Worm (Caenorhabditis elegans) whole organism, L1 larva: ENCODE measurements around the gene cyp-13A1.

Source experiments
- C04F5.9 ChIP-seq: sonication (generic microtip); optimal IDR thresholded peaks from 2 replicates; lab custom pipeline; 2016; ENCODE audit warnings: missing genetic modification characterization, missing compliant biosample characterization
- C16A3.4 ChIP-seq: fragments of 150-350 bp; optimal IDR thresholded peaks from 2 replicates; lab custom pipeline; 2014; ENCODE audit warnings: missing biosample characterization, missing genetic modification characterization
- C34B4.2 ChIP-seq: sonication (generic microtip); optimal IDR thresholded peaks from 2 replicates; lab custom pipeline; 2017; ENCODE audit warnings: mild to moderate bottlenecking, missing genetic modification characterization, missing compliant biosample characterization
- aha-1 ChIP-seq: fragments of 150-350 bp; optimal IDR thresholded peaks from 2 replicates; lab custom pipeline; 2014; ENCODE audit warnings: missing biosample characterization, missing genetic modification characterization
- alr-1 ChIP-seq: fragments of 200-800 bp; sonication (Bioruptor generic); optimal IDR thresholded peaks from 2 replicates; lab custom pipeline; 2018; ENCODE audit warnings: borderline replicate concordance, mild to moderate bottlenecking, missing genetic modification characterization, missing compliant biosample characterization
- ceh-63 ChIP-seq: fragments of 200-800 bp; sonication (Bioruptor generic); optimal IDR thresholded peaks from 2 replicates; lab custom pipeline; 2018; ENCODE audit warnings: mild to moderate bottlenecking, missing genetic modification characterization, missing compliant biosample characterization
- ceh-82 ChIP-seq, 3 experiments: fragments of 150-350 bp in 1 of 3; sonication (generic microtip) in 2 of 3; optimal IDR thresholded peaks; 2 replicates each; lab custom pipeline; 2014 to 2017; ENCODE audit warnings: missing biosample characterization in 3 of 3, missing genetic modification characterization in 3 of 3
- ces-1 ChIP-seq: fragments of 150-350 bp; optimal IDR thresholded peaks from 2 replicates; lab custom pipeline; 2014; ENCODE audit warnings: missing biosample characterization, missing genetic modification reagents, missing genetic modification characterization
- dpl-1 ChIP-seq, 3 experiments: fragments of 150-350 bp in 2 of 3; sonication (generic microtip) in 1 of 3; optimal IDR thresholded peaks; 2 replicates each; lab custom pipeline; 2014 to 2017; ENCODE audit warnings: missing biosample characterization in 3 of 3, missing genetic modification characterization in 3 of 3, missing genetic modification reagents in 3 of 3
- efl-1 ChIP-seq, 4 experiments: fragments of 150-350 bp; optimal IDR thresholded peaks in 3 of 4; peaks in 1 of 4; 1 replicate in 1 of 4; 2 replicates in 3 of 4; lab custom pipeline; 2014; ENCODE audit warnings: missing biosample characterization in 2 of 4, missing genetic modification characterization in 2 of 4, missing genetic modification reagents in 2 of 4
- egl-13 ChIP-seq: sonication (generic microtip); optimal IDR thresholded peaks from 2 replicates; lab custom pipeline; 2016; ENCODE audit warnings: missing genotype, missing genetic modification reagents, missing genetic modification characterization, missing compliant biosample characterization
- egl-27 ChIP-seq, 2 experiments: fragments of 150-350 bp in 1 of 2; sonication (generic microtip); optimal IDR thresholded peaks; 3 replicates each; lab custom pipeline; 2017 to 2018; ENCODE audit warnings: missing biosample characterization in 2 of 2, missing genetic modification characterization in 2 of 2, missing genetic modification reagents in 2 of 2
- elt-2 ChIP-seq: sonication (generic microtip); optimal IDR thresholded peaks from 2 replicates; lab custom pipeline; 2016; ENCODE audit warnings: missing genetic modification characterization, mild to moderate bottlenecking, inconsistent platforms, missing compliant biosample characterization, missing genetic modification reagents
- elt-3 ChIP-seq, 6 experiments: fragments of 150-350 bp in 1 of 6; sonication (generic microtip); optimal IDR thresholded peaks; 2 replicates each; lab custom pipeline; 2017 to 2018; ENCODE audit warnings: missing biosample characterization in 6 of 6, missing genetic modification characterization in 6 of 6, inconsistent platforms in 1 of 6
- ets-5 ChIP-seq: fragments of 200-800 bp; sonication (Bioruptor generic); IDR thresholded peaks from 2 replicates; pipeline ENCODE4 v1.3.6; 2022; ENCODE audit warnings: missing genetic modification characterization, missing compliant biosample characterization
- fkh-10 ChIP-seq: sonication (generic microtip); optimal IDR thresholded peaks from 2 replicates; lab custom pipeline; 2017; ENCODE audit warnings: missing biosample characterization, missing genetic modification reagents, missing genetic modification characterization
- grh-1 ChIP-seq: fragments of 200-800 bp; sonication (Bioruptor generic); IDR thresholded peaks from 2 replicates; pipeline ENCODE4 v1.3.6; 2022; ENCODE audit warnings: missing genetic modification reagents, missing genetic modification characterization, missing compliant biosample characterization
- hlh-17 ChIP-seq: fragments of 200-800 bp; sonication (Bioruptor generic); optimal IDR thresholded peaks from 2 replicates; lab custom pipeline; 2018; ENCODE audit warnings: missing genetic modification characterization, mild to moderate bottlenecking, missing compliant biosample characterization, moderate library complexity, borderline replicate concordance
- hlh-4 ChIP-seq: sonication (generic microtip); optimal IDR thresholded peaks from 2 replicates; lab custom pipeline; 2016; ENCODE audit warnings: mild to moderate bottlenecking, missing genetic modification characterization, missing compliant biosample characterization
- jun-1 ChIP-seq: fragments of 150-350 bp; optimal IDR thresholded peaks from 2 replicates; lab custom pipeline; 2014; ENCODE audit warnings: missing biosample characterization, missing genetic modification reagents, missing genetic modification characterization
- lin-13 ChIP-seq: fragments of 150-350 bp; optimal IDR thresholded peaks from 2 replicates; lab custom pipeline; 2014; ENCODE audit warnings: missing biosample characterization, missing genetic modification reagents, missing genetic modification characterization
- lin-15B ChIP-seq: fragments of 150-350 bp; sonication (generic microtip); optimal IDR thresholded peaks from 3 replicates; lab custom pipeline; 2014; ENCODE audit warnings: missing biosample characterization, missing genetic modification characterization
- lin-35 ChIP-seq, 2 experiments: fragments of 150-350 bp; optimal IDR thresholded peaks; 2 replicates each; lab custom pipeline; 2014; ENCODE audit warnings: missing biosample characterization in 2 of 2, missing genetic modification characterization in 2 of 2, missing genetic modification reagents in 2 of 2
- lir-3 ChIP-seq: sonication (generic microtip); optimal IDR thresholded peaks from 2 replicates; lab custom pipeline; 2016; ENCODE audit warnings: mild to moderate bottlenecking, missing genetic modification characterization, moderate library complexity, missing compliant biosample characterization; ENCODE audit not compliant: poor library complexity
- mef-2 ChIP-seq: fragments of 150-350 bp; optimal IDR thresholded peaks from 2 replicates; lab custom pipeline; 2014; ENCODE audit warnings: missing biosample characterization, missing genetic modification characterization
- mep-1 ChIP-seq: fragments of 150-350 bp; optimal IDR thresholded peaks from 2 replicates; lab custom pipeline; 2014; ENCODE audit warnings: missing biosample characterization, missing genetic modification characterization
- nhr-12 ChIP-seq: sonication (generic microtip); optimal IDR thresholded peaks from 2 replicates; lab custom pipeline; 2017; ENCODE audit warnings: missing biosample characterization, missing genetic modification characterization
- nhr-19 ChIP-seq: fragments of 200-800 bp; sonication (Bioruptor generic); conservative IDR thresholded peaks from 2 replicates; pipeline ENCODE4 v1.3.6; 2022; ENCODE audit warnings: missing genetic modification characterization, missing compliant biosample characterization
- nhr-20 ChIP-seq: sonication (generic microtip); optimal IDR thresholded peaks from 2 replicates; lab custom pipeline; 2016; ENCODE audit warnings: mild to moderate bottlenecking, missing genetic modification characterization, missing compliant biosample characterization
- nhr-237 ChIP-seq: fragments of 150-350 bp; optimal IDR thresholded peaks from 2 replicates; lab custom pipeline; 2014; ENCODE audit warnings: missing biosample characterization, missing genetic modification characterization
- nhr-71 ChIP-seq: sonication (generic microtip); optimal IDR thresholded peaks from 2 replicates; lab custom pipeline; 2016; ENCODE audit warnings: mild to moderate bottlenecking, missing genetic modification characterization, moderate library complexity, missing compliant biosample characterization
- nhr-76 ChIP-seq: sonication (generic microtip); optimal IDR thresholded peaks from 2 replicates; lab custom pipeline; 2017; ENCODE audit warnings: missing biosample characterization, missing genetic modification characterization
- pax-3 ChIP-seq: fragments of 200-800 bp; sonication (Bioruptor generic); optimal IDR thresholded peaks from 2 replicates; lab custom pipeline; 2018; ENCODE audit warnings: mild to moderate bottlenecking, missing genetic modification characterization, moderate library complexity, missing compliant biosample characterization
- pqm-1 ChIP-seq: sonication (generic microtip); optimal IDR thresholded peaks from 3 replicates; lab custom pipeline; 2017; ENCODE audit warnings: missing biosample characterization, missing genetic modification characterization
- rnt-1 ChIP-seq: sonication (generic microtip); optimal IDR thresholded peaks from 2 replicates; lab custom pipeline; 2016; ENCODE audit warnings: mild to moderate bottlenecking, missing genetic modification characterization, moderate library complexity, missing compliant biosample characterization
- skn-1 ChIP-seq: fragments of 150-350 bp; optimal IDR thresholded peaks from 2 replicates; lab custom pipeline; 2014; ENCODE audit warnings: missing biosample characterization, missing genetic modification characterization
- snpc-4 ChIP-seq: fragments of 150-350 bp; optimal IDR thresholded peaks from 2 replicates; lab custom pipeline; 2014; ENCODE audit warnings: missing biosample characterization, missing genetic modification characterization
- snu-23 ChIP-seq: sonication (generic microtip); optimal IDR thresholded peaks from 2 replicates; lab custom pipeline; 2016; ENCODE audit warnings: missing genetic modification characterization, missing compliant biosample characterization
- tbx-2 ChIP-seq: sonication (generic microtip); optimal IDR thresholded peaks from 2 replicates; lab custom pipeline; 2016; ENCODE audit warnings: missing genetic modification characterization, missing compliant biosample characterization
- tlp-1 ChIP-seq: fragments of 150-350 bp; optimal IDR thresholded peaks from 2 replicates; lab custom pipeline; 2014; ENCODE audit warnings: missing biosample characterization, missing genetic modification characterization
- unc-86 ChIP-seq: sonication (generic microtip); optimal IDR thresholded peaks from 2 replicates; lab custom pipeline; 2016; ENCODE audit warnings: missing genetic modification characterization, missing compliant biosample characterization
- unc-98 ChIP-seq: fragments of 200-800 bp; sonication (Bioruptor generic); IDR thresholded peaks from 2 replicates; pipeline ENCODE4 v1.3.6; 2022; ENCODE audit warnings: missing genetic modification characterization, missing compliant biosample characterization
- vab-15 ChIP-seq: sonication (generic microtip); optimal IDR thresholded peaks from 2 replicates; lab custom pipeline; 2017; ENCODE audit warnings: missing genotype, mild to moderate bottlenecking, missing genetic modification characterization, missing compliant biosample characterization
- xbp-1 ChIP-seq: sonication (generic microtip); optimal IDR thresholded peaks from 2 replicates; lab custom pipeline; 2016; ENCODE audit warnings: missing genetic modification characterization, missing compliant biosample characterization
- zag-1 ChIP-seq: fragments of 150-350 bp; optimal IDR thresholded peaks from 2 replicates; lab custom pipeline; 2014; ENCODE audit warnings: missing biosample characterization, missing genetic modification characterization

The cyp-13A1 gene

ce11 chrII:9800251-9800650, 18.5 kb upstream of the cyp-13A1 start, which contains the start of gene cyp-13A5 (continued):
- TF ChIP-seq dpl-1 (GFP tag; optimal IDR thresholded peaks at IDR 0.05; lab: Kevin White, UChicago) (no peak), ets-5 (GFP tag; lab: Robert Waterston, UW) (no peak), efl-1 (optimal IDR thresholded peaks at IDR 0.05; lab: Kevin White, UChicago) (no peak), efl-1 (GFP tag; optimal IDR thresholded peaks at IDR 0.05 in 1 of 2; lab: Kevin White, UChicago) (no peak), nhr-20 (peak; percentile 89), skn-1 (tag; lab: Kevin White, UChicago) (no peak), hlh-17 (GFP tag; lab: Kevin White, UChicago) (no peak), mef-2 (tag; lab: Kevin White, UChicago) (no peak), egl-27 (tag; optimal IDR thresholded peaks at IDR 0.05; lab: Kevin White, UChicago) (no peak), xbp-1 (tag; lab: Kevin White, UChicago) (no peak), alr-1 (tag; lab: Kevin White, UChicago) (no peak), lin-15B (tag; lab: Kevin White, UChicago) (no peak), tbx-2 (tag; lab: Kevin White, UChicago) (peak; percentile 11), nhr-12 (tag; lab: Kevin White, UChicago) (no peak), unc-86 (tag; lab: Kevin White, UChicago) (no peak), vab-15 (tag; lab: Kevin White, UChicago) (no peak), egl-13 (no peak), jun-1 (tag; lab: Kevin White, UChicago) (no peak), pqm-1 (no peak), grh-1 (GFP tag; lab: Robert Waterston, UW) (no peak), mep-1 (tag; lab: Kevin White, UChicago) (no peak), snpc-4 (tag; lab: Kevin White, UChicago) (no peak), ceh-63 (GFP tag; lab: Kevin White, UChicago) (no peak), elt-3 (tag; optimal IDR thresholded peaks at IDR 0.05; lab: Kevin White, UChicago) (peak in 4 of 6 experiments; percentile 23 to 78 (median 41)), elt-2 (tag; lab: Kevin White, UChicago) (peak; percentile 34), zag-1 (tag; lab: Kevin White, UChicago) (no peak), nhr-19 (no peak), C04F5.9 (tag; lab: Kevin White, UChicago) (no peak), C16A3.4 (tag; lab: Kevin White, UChicago) (peak; percentile 0), fkh-10 (GFP tag; lab: Kevin White, UChicago) (no peak), snu-23 (peak; percentile 56)

ce11 chrII:9797664-9798063, 15.9 kb upstream of the cyp-13A1 start, which contains the start of gene cyp-13A4:
cyp-13A4 (minus strand) TSS chrII:9797740.
- TF ChIP-seq ets-5 (GFP tag; lab: Robert Waterston, UW) (no peak), lir-3 (no peak)

- no peak for TF ChIP-seq unc-86 (tag; lab: Kevin White, UChicago)
- TF ChIP-seq nhr-20: peak; percentile 70
Observed at ce11 chrII:9793197-9793596, 11.4 kb upstream of the cyp-13A1 start, which contains the start of gene cyp-13A3. cyp-13A3 (minus strand) TSS chrII:9793297.

- TF ChIP-seq hlh-4 (tag; lab: Kevin White, UChicago) (no peak), ces-1 (GFP tag; lab: Kevin White, UChicago) (no peak), aha-1 (tag; lab: Kevin White, UChicago) (no peak), ceh-82 (tag; optimal IDR thresholded peaks at IDR 0.05; lab: Kevin White, UChicago) (no peak), pax-3 (no peak), rnt-1 (tag; lab: Kevin White, UChicago) (no peak), nhr-20 (peak; percentile 62), unc-98 (GFP tag; lab: Robert Waterston, UW) (no peak), nhr-12 (tag; lab: Kevin White, UChicago) (no peak), tlp-1 (tag; lab: Kevin White, UChicago) (no peak), xbp-1 (tag; lab: Kevin White, UChicago) (no peak), nhr-237 (tag; lab: Kevin White, UChicago) (no peak), lin-15B (tag; lab: Kevin White, UChicago) (no peak), lin-13 (GFP tag; lab: Kevin White, UChicago) (no peak), jun-1 (tag; lab: Kevin White, UChicago) (peak; percentile 32), elt-3 (tag; optimal IDR thresholded peaks at IDR 0.05; lab: Kevin White, UChicago) (no peak), C04F5.9 (tag; lab: Kevin White, UChicago) (no peak), fkh-10 (GFP tag; lab: Kevin White, UChicago) (no peak), nhr-71 (tag; lab: Kevin White, UChicago) (peak; percentile 40), efl-1 (optimal IDR thresholded peaks at IDR 0.05; lab: Kevin White, UChicago) (no peak), efl-1 (GFP tag; optimal IDR thresholded peaks at IDR 0.05 in 1 of 2; lab: Kevin White, UChicago) (peak in 1 of 2 experiments; percentile 4), lin-35 (GFP tag; optimal IDR thresholded peaks at IDR 0.05; lab: Kevin White, UChicago) (peak in 1 of 2 experiments; percentile 45), nhr-76 (tag; lab: Kevin White, UChicago) (no peak), grh-1 (GFP tag; lab: Robert Waterston, UW) (no peak), mef-2 (tag; lab: Kevin White, UChicago) (no peak), C34B4.2 (tag; lab: Kevin White, UChicago) (no peak)
Observed at ce11 chrII:9791185-9791584, 9.4 kb upstream of the cyp-13A1 start.
